Worm (Caenorhabditis elegans): ENCODE data around the gene ttbk-8.1.

ttbk-8.1 gene

ce11 chrIV:13512112-13512569 lies 40.0 kb downstream of the ttbk-8.1 start, which contains the start of gene puf-3:
Gene puf-3, minus strand, starts transcription at chrIV:13512162.
- TF ChIP-seq ceh-13 (GFP tag; optimal IDR thresholded peaks at IDR 0.05) = no peak
- no peak for TF ChIP-seq sea-1 (GFP tag; conservative IDR thresholded peaks at IDR 0.05)
- TF ChIP-seq scrt-1 (GFP tag; IDR thresholded peaks at IDR 0.05) = no peak
- no peak for TF ChIP-seq ets-7 (tag; optimal IDR thresholded peaks at IDR 0.05)
- TF ChIP-seq hmbx-1 (tag; optimal IDR thresholded peaks at IDR 0.05) = no peak
- no peak for TF ChIP-seq ceh-36 (tag; optimal IDR thresholded peaks at IDR 0.05)
- no peak for TF ChIP-seq hmg-4 (GFP tag; optimal IDR thresholded peaks at IDR 0.05)
- no peak for TF ChIP-seq pes-1 (GFP tag; IDR thresholded peaks at IDR 0.05)
- no peak for TF ChIP-seq tra-4 (tag; optimal IDR thresholded peaks at IDR 0.05)
- TF ChIP-seq tbx-11 (GFP tag; IDR thresholded peaks at IDR 0.05) = no peak
- no peak for TF ChIP-seq hnd-1 (tag; optimal IDR thresholded peaks at IDR 0.05)
- TF ChIP-seq flt-1 (GFP tag; IDR thresholded peaks at IDR 0.05) = no peak
- TF ChIP-seq aly-1 (tag; optimal IDR thresholded peaks at IDR 0.05) = no peak
- no peak for TF ChIP-seq B0310.2 (tag; optimal IDR thresholded peaks at IDR 0.05)
- no peak for TF ChIP-seq ama-1 (optimal IDR thresholded peaks at IDR 0.05)
- no peak for TF ChIP-seq tbx-37 (GFP tag; conservative IDR thresholded peaks at IDR 0.05)
- TF ChIP-seq F13C5.2 (tag; optimal IDR thresholded peaks at IDR 0.05) = no peak

DNA sequence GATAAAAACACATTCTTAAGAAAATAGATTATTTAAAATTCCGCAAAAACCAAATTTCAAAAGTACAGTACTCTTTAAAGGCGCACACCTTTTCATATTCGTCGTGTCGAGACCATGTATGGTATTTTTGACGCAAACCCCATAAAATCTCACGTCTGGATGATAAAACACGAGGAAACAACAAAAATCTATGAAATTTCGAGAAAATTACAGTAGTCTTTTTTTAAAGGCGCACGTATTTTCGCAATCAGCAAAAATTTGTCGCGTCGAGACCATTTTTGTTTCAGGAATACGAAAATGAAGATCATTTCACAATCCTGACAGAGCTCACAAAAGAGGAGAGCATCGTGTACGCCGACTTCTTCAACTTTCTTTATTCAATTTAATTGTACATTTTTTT lies 40.9 kb downstream of the ttbk-8.1 start:
- no peak for TF ChIP-seq B0310.2 (tag; optimal IDR thresholded peaks at IDR 0.05)
- TF ChIP-seq ceh-13 (GFP tag; optimal IDR thresholded peaks at IDR 0.05) = no peak
- TF ChIP-seq hmbx-1 (tag; optimal IDR thresholded peaks at IDR 0.05) = no peak
- TF ChIP-seq F13C5.2 (tag; optimal IDR thresholded peaks at IDR 0.05) = no peak
- TF ChIP-seq tra-4 (tag; optimal IDR thresholded peaks at IDR 0.05) = no peak
- TF ChIP-seq ceh-36 (tag; optimal IDR thresholded peaks at IDR 0.05) = no peak
- no peak for TF ChIP-seq ets-7 (tag; optimal IDR thresholded peaks at IDR 0.05)
- no peak for TF ChIP-seq tbx-37 (GFP tag; conservative IDR thresholded peaks at IDR 0.05)
- no peak for TF ChIP-seq hnd-1 (tag; optimal IDR thresholded peaks at IDR 0.05)
- no peak for TF ChIP-seq tbx-11 (GFP tag; IDR thresholded peaks at IDR 0.05)
- TF ChIP-seq hmg-4 (GFP tag; optimal IDR thresholded peaks at IDR 0.05) = no peak
- TF ChIP-seq flt-1 (GFP tag; IDR thresholded peaks at IDR 0.05) = no peak

- TF ChIP-seq ets-7 (tag; optimal IDR thresholded peaks at IDR 0.05) = no peak
- no peak for TF ChIP-seq tbx-11 (GFP tag; IDR thresholded peaks at IDR 0.05)
- no peak for TF ChIP-seq flt-1 (GFP tag; IDR thresholded peaks at IDR 0.05)
- no peak for TF ChIP-seq pes-1 (GFP tag; IDR thresholded peaks at IDR 0.05)
- TF ChIP-seq ceh-13 (GFP tag; optimal IDR thresholded peaks at IDR 0.05) = no peak
- no peak for TF ChIP-seq aly-1 (tag; optimal IDR thresholded peaks at IDR 0.05)
These were observed 49.7 kb downstream of the ttbk-8.1 start, which contains the start of gene dcap-2 for ce11 chrIV:13521785-13522184. Gene dcap-2, minus strand, starts transcription at chrIV:13521870.
